Worm (Caenorhabditis elegans) whole organism, L4 larva: ENCODE results near the gene unc-93.

Experiments
- F10B5.3 ChIP-seq: sonication (generic microtip); optimal IDR thresholded peaks from 2 replicates; lab custom pipeline; 2016; ENCODE audit warnings: mild to moderate bottlenecking, missing genetic modification characterization, missing compliant biosample characterization
- F37D6.2 ChIP-seq: sonication (generic microtip); optimal IDR thresholded peaks from 2 replicates; lab custom pipeline; 2016; ENCODE audit warnings: mild to moderate bottlenecking, missing genetic modification characterization, missing compliant biosample characterization
- F49E8.2 ChIP-seq: sonication (generic microtip); optimal IDR thresholded peaks from 2 replicates; lab custom pipeline; 2016; ENCODE audit warnings: missing compliant biosample characterization, mild to moderate bottlenecking, missing genetic modification characterization, borderline replicate concordance
- Y5F2A.4 ChIP-seq: fragments of 200-800 bp; sonication (Bioruptor generic); optimal IDR thresholded peaks from 2 replicates; lab custom pipeline; 2018; ENCODE audit warnings: mild to moderate bottlenecking, missing genetic modification characterization, missing compliant biosample characterization
- Y75B8A.6 ChIP-seq: fragments of 200-800 bp; sonication (Bioruptor generic); IDR thresholded peaks from 2 replicates; pipeline ENCODE4 v1.3.6; 2022; ENCODE audit warnings: missing genetic modification reagents, missing genetic modification characterization, missing compliant biosample characterization
- ZK546.5 ChIP-seq, 2 experiments: sonication (generic microtip); optimal IDR thresholded peaks; 2 replicates each; lab custom pipeline; 2017; ENCODE audit warnings: missing biosample characterization in 2 of 2, missing genetic modification characterization in 2 of 2
- arid-1 ChIP-seq: fragments of 200-800 bp; sonication (Bioruptor generic); conservative IDR thresholded peaks from 2 replicates; pipeline ENCODE4 v1.3.6; 2022; ENCODE audit warnings: missing genetic modification reagents, missing genetic modification characterization, missing compliant biosample characterization
- ceh-28 ChIP-seq: fragments of 150-350 bp; optimal IDR thresholded peaks from 2 replicates; lab custom pipeline; 2014; ENCODE audit warnings: missing biosample characterization, missing genetic modification reagents, missing genetic modification characterization
- ceh-62 ChIP-seq: sonication (generic microtip); optimal IDR thresholded peaks from 2 replicates; lab custom pipeline; 2017; ENCODE audit warnings: missing biosample characterization, missing genetic modification characterization
- ces-1 ChIP-seq: fragments of 150-350 bp; sonication (generic microtip); optimal IDR thresholded peaks from 4 replicates; lab custom pipeline; 2014; ENCODE audit warnings: missing biosample characterization, missing genetic modification reagents, missing genetic modification characterization
- ctbp-1 ChIP-seq: fragments of 200-800 bp; sonication (Bioruptor generic); IDR thresholded peaks from 2 replicates; pipeline ENCODE4 v1.3.6; 2022; ENCODE audit warnings: missing genetic modification reagents, missing genetic modification characterization, missing compliant biosample characterization
- daf-19 ChIP-seq: fragments of 200-800 bp; sonication (Bioruptor generic); conservative IDR thresholded peaks from 2 replicates; pipeline ENCODE4 v1.3.6; 2022; ENCODE audit warnings: missing genetic modification characterization, missing compliant biosample characterization
- daf-8 ChIP-seq: fragments of 200-800 bp; sonication (Bioruptor generic); IDR thresholded peaks from 2 replicates; pipeline ENCODE4 v1.3.6; 2022; ENCODE audit warnings: missing genetic modification characterization, missing compliant biosample characterization
- dmd-6 ChIP-seq: fragments of 200-800 bp; sonication (Bioruptor generic); IDR thresholded peaks from 2 replicates; pipeline ENCODE4 v1.3.6; 2022; ENCODE audit warnings: missing genetic modification reagents, missing genetic modification characterization, missing compliant biosample characterization
- dpl-1 ChIP-seq: fragments of 150-350 bp; optimal IDR thresholded peaks from 2 replicates; lab custom pipeline; 2014; ENCODE audit warnings: missing biosample characterization, missing genetic modification reagents, missing genetic modification characterization
- fkh-10 ChIP-seq: fragments of 150-350 bp; optimal IDR thresholded peaks from 2 replicates; lab custom pipeline; 2014; ENCODE audit warnings: missing biosample characterization, missing genetic modification reagents, missing genetic modification characterization
- hif-1 ChIP-seq, 2 experiments: sonication (generic microtip); optimal IDR thresholded peaks; 2 replicates each; lab custom pipeline; 2016 to 2017; ENCODE audit warnings: missing compliant biosample characterization in 2 of 2, missing genetic modification characterization in 2 of 2, missing genetic modification reagents in 2 of 2, missing genotype in 2 of 2, mild to moderate bottlenecking in 1 of 2
- hlh-11 ChIP-seq: fragments of 200-800 bp; sonication (Bioruptor generic); optimal IDR thresholded peaks from 2 replicates; lab custom pipeline; 2018; ENCODE audit warnings: mild to moderate bottlenecking, missing genetic modification characterization, missing compliant biosample characterization
- hlh-30 ChIP-seq: sonication (generic microtip); optimal IDR thresholded peaks from 2 replicates; lab custom pipeline; 2017; ENCODE audit warnings: antibody characterized with exemption, mild to moderate bottlenecking, missing genetic modification characterization, missing compliant biosample characterization; ENCODE audit not compliant: insufficient read depth
- hmg-1.1 ChIP-seq: fragments of 200-800 bp; sonication (Bioruptor generic); IDR thresholded peaks from 2 replicates; pipeline ENCODE4 v1.3.6; 2022; ENCODE audit warnings: missing genetic modification reagents, missing genetic modification characterization, missing compliant biosample characterization
- lim-7 ChIP-seq: fragments of 200-800 bp; sonication (Bioruptor generic); IDR thresholded peaks from 2 replicates; pipeline ENCODE4 v1.3.6; 2022; ENCODE audit warnings: missing genetic modification characterization, missing compliant biosample characterization
- lin-1 ChIP-seq: fragments of 200-800 bp; sonication (Bioruptor generic); IDR thresholded peaks from 2 replicates; pipeline ENCODE4 v1.3.6; 2022; ENCODE audit warnings: missing genetic modification reagents, missing genetic modification characterization, missing compliant biosample characterization
- lsy-2 ChIP-seq, 2 experiments: fragments of 150-350 bp in 1 of 2; sonication (generic microtip) in 1 of 2; optimal IDR thresholded peaks; 2 replicates each; lab custom pipeline; 2014 to 2017; ENCODE audit warnings: missing biosample characterization in 2 of 2, missing genetic modification characterization in 2 of 2
- mep-1 ChIP-seq: fragments of 150-350 bp; sonication (generic microtip); optimal IDR thresholded peaks from 3 replicates; lab custom pipeline; 2014; ENCODE audit warnings: missing biosample characterization, missing genetic modification characterization
- mxl-3 ChIP-seq: fragments of 200-800 bp; sonication (Bioruptor generic); optimal IDR thresholded peaks from 2 replicates; lab custom pipeline; 2018; ENCODE audit warnings: mild to moderate bottlenecking, missing genetic modification characterization, missing compliant biosample characterization
- nhr-10 ChIP-seq: fragments of 150-350 bp; optimal IDR thresholded peaks from 2 replicates; lab custom pipeline; 2014; ENCODE audit warnings: missing biosample characterization, missing genetic modification characterization
- nhr-11 ChIP-seq: fragments of 150-350 bp; optimal IDR thresholded peaks from 2 replicates; lab custom pipeline; 2014; ENCODE audit warnings: missing biosample characterization, missing genetic modification characterization
- nhr-237 ChIP-seq: sonication (generic microtip); optimal IDR thresholded peaks from 2 replicates; lab custom pipeline; 2017; ENCODE audit warnings: missing biosample characterization, missing genetic modification characterization
- nhr-25 ChIP-seq: sonication (generic microtip); optimal IDR thresholded peaks from 2 replicates; lab custom pipeline; 2017; ENCODE audit warnings: missing genetic modification characterization, mild to moderate bottlenecking, missing compliant biosample characterization, antibody characterized with exemption, moderate library complexity, borderline replicate concordance; ENCODE audit not compliant: insufficient read depth
- nhr-28 ChIP-seq: fragments of 150-350 bp; optimal IDR thresholded peaks from 2 replicates; lab custom pipeline; 2014; ENCODE audit warnings: missing biosample characterization, missing genetic modification characterization
- pha-4 ChIP-seq, 2 experiments: fragments of 150-350 bp in 1 of 2; fragments of 200-800 bp in 1 of 2; sonication (Bioruptor generic) in 1 of 2; IDR thresholded peaks in 1 of 2; optimal IDR thresholded peaks in 1 of 2; 2 replicates each; pipeline versions ENCODE4 v1.3.6 to Lab custom; 2014 to 2022; ENCODE audit warnings: missing genetic modification characterization in 2 of 2, missing genetic modification reagents in 2 of 2, missing biosample characterization in 1 of 2, missing compliant biosample characterization in 1 of 2
- rbr-2 ChIP-seq: sonication (generic microtip); optimal IDR thresholded peaks from 2 replicates; lab custom pipeline; 2016; ENCODE audit warnings: missing genotype, missing genetic modification characterization, missing compliant biosample characterization
- set-16 ChIP-seq: fragments of 200-800 bp; sonication (Bioruptor generic); IDR thresholded peaks from 2 replicates; pipeline ENCODE4 v1.3.6; 2022; ENCODE audit warnings: missing genetic modification reagents, missing genetic modification characterization, missing compliant biosample characterization
- skn-1 ChIP-seq: fragments of 150-350 bp; optimal IDR thresholded peaks from 2 replicates; lab custom pipeline; 2014; ENCODE audit warnings: missing biosample characterization, missing genetic modification characterization
- snpc-1.2 ChIP-seq: fragments of 200-800 bp; sonication (Bioruptor generic); IDR thresholded peaks from 2 replicates; pipeline ENCODE4 v1.3.6; 2022; ENCODE audit warnings: missing genetic modification reagents, missing genetic modification characterization, missing compliant biosample characterization
- tag-97 ChIP-seq: fragments of 200-800 bp; sonication (Bioruptor generic); IDR thresholded peaks from 2 replicates; pipeline ENCODE4 v1.3.6; 2022; ENCODE audit warnings: missing genetic modification characterization, missing compliant biosample characterization
- unc-62 ChIP-seq, 3 experiments: fragments of 150-350 bp in 1 of 3; sonication (generic microtip); optimal IDR thresholded peaks in 2 of 3; peaks in 1 of 3; 1 replicate in 1 of 3; 2 replicates in 2 of 3; lab custom pipeline; 2014 to 2017; ENCODE audit warnings: missing biosample characterization in 3 of 3, missing genetic modification characterization in 3 of 3, missing genetic modification reagents in 3 of 3, missing genotype in 1 of 3
- vab-7 ChIP-seq: fragments of 200-800 bp; sonication (Bioruptor generic); IDR thresholded peaks from 2 replicates; pipeline ENCODE4 v1.3.6; 2022; ENCODE audit warnings: missing genetic modification reagents, missing genetic modification characterization, missing compliant biosample characterization
- zag-1 ChIP-seq: fragments of 150-350 bp; optimal IDR thresholded peaks from 2 replicates; lab custom pipeline; 2014; ENCODE audit warnings: missing biosample characterization, missing genetic modification characterization
- zip-11 ChIP-seq: fragments of 200-800 bp; sonication (Bioruptor generic); IDR thresholded peaks from 2 replicates; pipeline ENCODE4 v1.3.6; 2022; ENCODE audit warnings: missing genetic modification characterization, missing compliant biosample characterization
- zip-2 ChIP-seq: fragments of 150-350 bp; optimal IDR thresholded peaks from 2 replicates; lab custom pipeline; 2014; ENCODE audit warnings: missing biosample characterization, missing genetic modification characterization
- ztf-7 ChIP-seq: fragments of 150-350 bp; optimal IDR thresholded peaks from 2 replicates; lab custom pipeline; 2014; ENCODE audit warnings: missing biosample characterization, missing genetic modification characterization

The unc-93 gene

DNA sequence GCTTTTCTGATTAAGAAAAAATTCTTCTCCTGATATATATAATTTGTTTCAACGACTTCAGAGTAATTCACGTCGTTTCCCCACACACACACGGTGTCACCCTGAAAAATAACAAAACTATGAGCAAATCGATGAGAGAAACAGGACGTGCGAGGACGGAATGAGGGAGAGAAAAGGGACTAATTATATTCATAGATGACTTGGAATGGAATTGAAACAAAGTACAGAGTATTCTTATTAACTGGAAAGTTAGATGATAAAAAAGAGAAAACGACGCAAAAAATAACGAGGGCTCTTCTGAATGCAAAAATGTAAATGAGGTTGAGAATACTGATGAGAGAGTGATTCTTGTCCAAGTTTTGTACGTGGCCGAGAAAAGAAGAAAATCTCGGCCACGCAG lies 26.2 kb downstream of the unc-93 start, which contains the start of gene C46F11.6:
C46F11.6 (minus strand) TSS at position 101 of the 400 bp plus-strand sequence.
- no peak for TF ChIP-seq dpl-1 (GFP tag; lab: Kevin White, UChicago)
- peak in 1 of 2 experiments; percentile 58 for TF ChIP-seq unc-62 (GFP tag; optimal IDR thresholded peaks at IDR 0.05 in 1 of 2; lab: Kevin White, UChicago)
- no peak for TF ChIP-seq unc-62 (tag; optimal IDR thresholded peaks at IDR 0.05; lab: Kevin White, UChicago)

DNA sequence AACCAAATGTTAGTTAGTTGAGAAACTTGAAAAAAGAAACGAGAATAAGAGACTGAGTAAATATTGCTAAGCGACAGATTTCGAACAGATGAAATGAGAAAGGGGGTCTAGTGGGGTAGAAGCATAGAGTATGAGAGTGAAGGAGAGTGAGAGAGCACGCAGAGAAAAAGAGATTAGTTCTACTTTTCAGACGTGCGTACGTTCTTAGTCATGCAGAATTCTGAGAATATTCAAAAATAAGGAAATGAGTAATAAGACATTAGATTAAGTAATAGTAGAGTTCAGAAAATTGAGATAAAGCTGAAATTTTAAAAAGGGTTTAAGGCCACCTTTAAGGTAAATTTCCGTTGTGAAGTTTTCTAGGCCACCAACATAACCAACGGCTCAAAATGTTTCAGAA lies 26.8 kb downstream of the unc-93 start:
- no peak for TF ChIP-seq zip-11
- no peak for TF ChIP-seq lim-7 (GFP tag; lab: Robert Waterston, UW)
- TF ChIP-seq hlh-11 (tag; lab: Kevin White, UChicago) = no peak
- TF ChIP-seq nhr-11 (tag; lab: Kevin White, UChicago) = peak; percentile 32
- TF ChIP-seq hmg-1.1 (GFP tag; lab: Robert Waterston, UW) = 0 out of 2 replicates have a peak, but pooled peaks have one; percentile 8
- peak in 1 of 2 experiments; percentile 36 for TF ChIP-seq lsy-2 (tag; optimal IDR thresholded peaks at IDR 0.05; lab: Kevin White, UChicago)
- TF ChIP-seq lin-1 (GFP tag; lab: Robert Waterston, UW) = no peak

DNA sequence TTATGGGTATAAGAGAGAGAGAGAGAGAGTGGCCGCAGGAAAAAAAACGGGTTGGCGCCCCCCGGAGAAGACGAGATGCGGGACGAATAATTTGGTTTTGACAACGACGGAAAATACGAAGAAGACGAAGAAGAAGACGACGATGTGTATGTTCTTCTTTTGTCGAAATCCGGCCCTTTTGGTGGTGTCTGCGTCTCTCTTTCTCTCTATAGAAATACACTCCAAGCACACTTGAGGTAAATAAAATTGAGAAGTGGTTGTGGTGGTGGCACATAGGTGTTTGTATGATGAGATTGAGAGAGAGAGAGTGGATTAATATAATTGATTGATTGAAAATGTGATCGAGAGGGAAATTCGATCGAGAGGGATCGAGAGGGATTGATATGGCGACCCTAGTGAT lies 28.7 kb downstream of the unc-93 start:
- TF ChIP-seq dmd-6 (GFP tag; lab: Robert Waterston, UW) (0 out of 2 replicates have a peak, but pooled peaks have one; percentile 7), hlh-30 (tag; lab: Kevin White, UChicago) (peak; percentile 9), nhr-25 (tag; lab: Kevin White, UChicago) (peak; percentile 20), nhr-10 (tag; lab: Kevin White, UChicago) (no peak), hmg-1.1 (GFP tag; lab: Robert Waterston, UW) (peak; percentile 37; the same call in 1 of the 2 replicates), tag-97 (GFP tag; lab: Robert Waterston, UW) (no peak), zag-1 (tag; lab: Kevin White, UChicago) (no peak), fkh-10 (GFP tag; lab: Kevin White, UChicago) (peak; percentile 41), Y5F2A.4 (GFP tag; lab: Kevin White, UChicago) (no peak), vab-7 (GFP tag; lab: Robert Waterston, UW) (no peak), F10B5.3 (tag; lab: Kevin White, UChicago) (no peak), nhr-11 (tag; lab: Kevin White, UChicago) (no peak), nhr-28 (tag; lab: Kevin White, UChicago) (peak; percentile 21), mxl-3 (GFP tag; lab: Kevin White, UChicago) (no peak), set-16 (GFP tag; lab: Robert Waterston, UW) (no peak), rbr-2 (tag; lab: Kevin White, UChicago) (peak; percentile 40), F49E8.2 (tag; lab: Kevin White, UChicago) (no peak), hlh-11 (tag; lab: Kevin White, UChicago) (peak; percentile 24), mep-1 (peak; percentile 47), lsy-2 (tag; optimal IDR thresholded peaks at IDR 0.05; lab: Kevin White, UChicago) (peak in 1 of 2 experiments; percentile 37), ceh-62 (tag; lab: Kevin White, UChicago) (no peak)

DNA sequence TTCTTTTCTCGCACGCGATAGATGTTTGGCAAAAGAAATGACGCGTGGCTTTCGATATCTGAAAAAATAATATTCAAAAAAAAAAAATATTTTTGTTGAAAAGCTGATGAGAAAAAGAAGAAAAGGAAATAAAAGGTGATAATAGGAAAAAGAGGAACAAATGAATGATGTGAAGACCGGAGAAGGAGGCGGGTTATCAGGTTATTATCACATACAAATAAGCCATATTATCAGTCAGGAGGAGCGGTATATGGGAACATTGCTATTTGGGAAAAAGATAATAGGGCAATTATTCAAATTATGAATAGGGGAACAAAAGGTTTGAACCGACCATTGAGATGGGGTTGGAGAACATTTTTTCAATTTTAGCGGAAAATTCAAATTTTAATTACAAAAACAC lies 30.0 kb downstream of the unc-93 start:
- no peak for TF ChIP-seq ZK546.5 (tag; optimal IDR thresholded peaks at IDR 0.05; lab: Kevin White, UChicago)
- TF ChIP-seq dpl-1 (GFP tag; lab: Kevin White, UChicago) = no peak
- TF ChIP-seq ztf-7 = no peak
- TF ChIP-seq ceh-28 (tag; lab: Kevin White, UChicago) = no peak
- no peak for TF ChIP-seq ctbp-1 (GFP tag; lab: Robert Waterston, UW)
- no peak for TF ChIP-seq nhr-237
- no peak for TF ChIP-seq daf-19 (GFP tag; lab: Robert Waterston, UW)
- TF ChIP-seq ces-1 = no peak
- TF ChIP-seq pha-4 (GFP tag; IDR thresholded peaks at IDR 0.05; lab: Robert Waterston, UW) = no peak
- no peak for TF ChIP-seq pha-4 (tag; optimal IDR thresholded peaks at IDR 0.05; lab: Kevin White, UChicago)
- TF ChIP-seq hif-1 (tag; optimal IDR thresholded peaks at IDR 0.05; lab: Kevin White, UChicago) = no peak
- no peak for TF ChIP-seq arid-1 (GFP tag; lab: Robert Waterston, UW)
- TF ChIP-seq zip-2 (tag; lab: Kevin White, UChicago) = no peak
- no peak for TF ChIP-seq Y75B8A.6 (GFP tag; lab: Robert Waterston, UW)
- TF ChIP-seq snpc-1.2 (GFP tag; lab: Robert Waterston, UW) = no peak
- TF ChIP-seq skn-1 (tag; lab: Kevin White, UChicago) = no peak
- no peak for TF ChIP-seq F37D6.2 (tag; lab: Kevin White, UChicago)
- TF ChIP-seq daf-8 = no peak
